Worm (Caenorhabditis elegans) whole organism, mixed stage, embryonic: Measurements from ENCODE around the gene rgs-6.

Source experiments
- M03D4.4 ChIP-seq: sonication (generic microtip); optimal IDR thresholded peaks from 2 replicates; lab custom pipeline; 2017; ENCODE audit warnings: mild to moderate bottlenecking, missing genetic modification characterization, missing compliant biosample characterization
- bed-3 ChIP-seq: fragments of 200-800 bp; sonication (Bioruptor generic); optimal IDR thresholded peaks from 3 replicates; lab custom pipeline; 2018; ENCODE audit warnings: mild to moderate bottlenecking, missing genetic modification characterization, moderate library complexity, missing compliant biosample characterization
- ceh-39 ChIP-seq: fragments of 150-350 bp; optimal IDR thresholded peaks from 2 replicates; lab custom pipeline; 2014; ENCODE audit warnings: missing biosample characterization, missing genetic modification characterization
- ceh-43 ChIP-seq: fragments of 200-800 bp; sonication (Bioruptor generic); optimal IDR thresholded peaks from 2 replicates; lab custom pipeline; 2018; ENCODE audit warnings: mild to moderate bottlenecking, missing genetic modification characterization, moderate library complexity, missing compliant biosample characterization
- ceh-83 ChIP-seq: fragments of 200-800 bp; sonication (Bioruptor generic); optimal IDR thresholded peaks from 2 replicates; lab custom pipeline; 2018; ENCODE audit warnings: mild to moderate bottlenecking, missing genetic modification characterization, missing compliant biosample characterization
- cnd-1 ChIP-seq: fragments of 200-800 bp; sonication (Bioruptor generic); optimal IDR thresholded peaks from 2 replicates; lab custom pipeline; 2018; ENCODE audit warnings: mild to moderate bottlenecking, missing genetic modification characterization, missing compliant biosample characterization
- drap-1 ChIP-seq: fragments of 200-800 bp; sonication (Bioruptor generic); optimal IDR thresholded peaks from 3 replicates; lab custom pipeline; 2018; ENCODE audit warnings: mild to moderate bottlenecking, missing genetic modification characterization, missing compliant biosample characterization
- elt-1 ChIP-seq: sonication (generic microtip); optimal IDR thresholded peaks from 2 replicates; lab custom pipeline; 2017; ENCODE audit warnings: missing genetic modification characterization, mild to moderate bottlenecking, missing compliant biosample characterization, antibody characterized with exemption, moderate library complexity, borderline replicate concordance; ENCODE audit not compliant: insufficient read depth
- elt-3 ChIP-seq: fragments of 150-350 bp; optimal IDR thresholded peaks from 2 replicates; lab custom pipeline; 2014; ENCODE audit warnings: missing biosample characterization, missing genetic modification characterization
- flh-1 ChIP-seq: fragments of 200-800 bp; sonication (Bioruptor generic); optimal IDR thresholded peaks from 2 replicates; lab custom pipeline; 2018; ENCODE audit warnings: mild to moderate bottlenecking, missing genetic modification characterization, moderate library complexity, missing compliant biosample characterization
- ham-2 ChIP-seq: fragments of 200-800 bp; sonication (Bioruptor generic); optimal IDR thresholded peaks from 2 replicates; lab custom pipeline; 2018; ENCODE audit warnings: mild to moderate bottlenecking, missing genetic modification characterization, missing compliant biosample characterization
- hlh-1 ChIP-seq: fragments of 150-350 bp; optimal IDR thresholded peaks from 2 replicates; lab custom pipeline; 2014; ENCODE audit warnings: missing biosample characterization, missing genetic modification reagents, missing genetic modification characterization
- lin-13 ChIP-seq: fragments of 150-350 bp; optimal IDR thresholded peaks from 2 replicates; lab custom pipeline; 2014; ENCODE audit warnings: missing biosample characterization, missing genetic modification characterization
- lin-32 ChIP-seq: fragments of 200-800 bp; sonication (Bioruptor generic); optimal IDR thresholded peaks from 2 replicates; lab custom pipeline; 2018; ENCODE audit warnings: mild to moderate bottlenecking, missing genetic modification characterization, missing compliant biosample characterization
- lsy-2 ChIP-seq: fragments of 150-350 bp; optimal IDR thresholded peaks from 2 replicates; lab custom pipeline; 2014; ENCODE audit warnings: missing biosample characterization, missing genetic modification characterization
- mab-5 ChIP-seq: fragments of 150-350 bp; optimal IDR thresholded peaks from 2 replicates; lab custom pipeline; 2014; ENCODE audit warnings: missing biosample characterization, missing genetic modification characterization
- mep-1 ChIP-seq: fragments of 150-350 bp; optimal IDR thresholded peaks from 2 replicates; lab custom pipeline; 2017; ENCODE audit warnings: missing biosample characterization, missing genetic modification reagents, missing genetic modification characterization, inconsistent platforms
- mls-2 ChIP-seq: sonication (generic microtip); optimal IDR thresholded peaks from 2 replicates; lab custom pipeline; 2016; ENCODE audit warnings: mild to moderate bottlenecking, missing genetic modification characterization, moderate library complexity, missing compliant biosample characterization
- nhr-12 ChIP-seq: fragments of 150-350 bp; optimal IDR thresholded peaks from 2 replicates; lab custom pipeline; 2014; ENCODE audit warnings: missing biosample characterization, missing genetic modification characterization
- nhr-2 ChIP-seq: fragments of 150-350 bp; optimal IDR thresholded peaks from 2 replicates; lab custom pipeline; 2014; ENCODE audit warnings: missing biosample characterization, missing genetic modification characterization
- nhr-237 ChIP-seq: fragments of 150-350 bp; optimal IDR thresholded peaks from 2 replicates; lab custom pipeline; 2014; ENCODE audit warnings: missing biosample characterization, missing genetic modification characterization
- nhr-28 ChIP-seq: fragments of 150-350 bp; optimal IDR thresholded peaks from 2 replicates; lab custom pipeline; 2014; ENCODE audit warnings: missing biosample characterization, missing genetic modification characterization
- nhr-76 ChIP-seq: sonication (generic microtip); optimal IDR thresholded peaks from 2 replicates; lab custom pipeline; 2017; ENCODE audit warnings: missing biosample characterization, missing genetic modification characterization
- pha-4 ChIP-seq: fragments of 150-350 bp; optimal IDR thresholded peaks from 2 replicates; lab custom pipeline; 2018; ENCODE audit warnings: missing biosample characterization, missing genetic modification reagents, missing genetic modification characterization
- sem-2 ChIP-seq: fragments of 200-800 bp; sonication (Bioruptor generic); optimal IDR thresholded peaks from 2 replicates; lab custom pipeline; 2018; ENCODE audit warnings: mild to moderate bottlenecking, missing genetic modification characterization, missing compliant biosample characterization
- snpc-4 ChIP-seq: fragments of 150-350 bp; optimal IDR thresholded peaks from 2 replicates; lab custom pipeline; 2014; ENCODE audit warnings: missing biosample characterization, missing genetic modification characterization
- sptf-1 ChIP-seq: sonication (generic microtip); optimal IDR thresholded peaks from 2 replicates; lab custom pipeline; 2017; ENCODE audit warnings: mild to moderate bottlenecking, missing genetic modification characterization, moderate library complexity, missing compliant biosample characterization
- tbx-8 ChIP-seq: fragments of 200-800 bp; sonication (Bioruptor generic); optimal IDR thresholded peaks from 2 replicates; lab custom pipeline; 2018; ENCODE audit warnings: mild to moderate bottlenecking, missing genetic modification characterization, moderate library complexity, missing compliant biosample characterization
- unc-120 ChIP-seq: sonication (generic microtip); optimal IDR thresholded peaks from 2 replicates; lab custom pipeline; 2017; ENCODE audit warnings: missing genetic modification characterization, missing compliant biosample characterization; ENCODE audit not compliant: poor library complexity, severe bottlenecking
- unc-39 ChIP-seq: fragments of 150-350 bp; optimal IDR thresholded peaks from 2 replicates; lab custom pipeline; 2014; ENCODE audit warnings: missing biosample characterization, missing genetic modification characterization
- unc-62 ChIP-seq: fragments of 150-350 bp; optimal IDR thresholded peaks from 2 replicates; lab custom pipeline; 2014; ENCODE audit warnings: missing biosample characterization, missing genetic modification reagents, missing genetic modification characterization
- zip-8 ChIP-seq: fragments of 150-350 bp; optimal IDR thresholded peaks from 2 replicates; lab custom pipeline; 2014; ENCODE audit warnings: missing biosample characterization, missing genetic modification characterization
- ztf-11 ChIP-seq: fragments of 150-350 bp; optimal IDR thresholded peaks from 2 replicates; lab custom pipeline; 2014; ENCODE audit warnings: missing biosample characterization, missing genetic modification characterization

Gene rgs-6

DNA sequence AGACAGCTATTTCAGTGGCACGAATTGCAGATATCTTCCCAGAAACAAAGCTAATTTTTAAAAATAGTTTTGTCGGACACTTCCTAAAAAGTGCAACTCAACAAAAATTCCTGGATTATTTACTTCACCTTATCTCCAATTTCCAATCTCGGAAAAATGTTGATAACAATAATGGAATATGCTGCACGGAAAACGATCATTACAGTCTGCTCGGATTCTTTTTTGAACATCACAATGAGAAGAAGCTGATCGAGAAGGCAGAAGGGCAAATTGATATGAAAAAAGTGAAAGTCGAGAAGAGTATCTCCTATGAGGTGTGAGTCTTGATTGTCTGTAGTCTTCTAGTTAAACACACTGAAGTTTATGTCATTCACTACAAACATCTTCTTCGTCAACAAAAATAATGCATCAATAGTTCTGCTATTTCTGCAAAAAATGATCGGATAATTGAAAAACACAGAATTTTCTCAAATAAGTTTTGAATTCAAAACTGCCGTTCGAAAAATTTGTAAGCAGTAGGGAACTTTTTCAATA is 17.7 kb downstream of the rgs-6 start:
- TF ChIP-seq unc-39 (tag; lab: Kevin White, UChicago): no peak
- no peak for TF ChIP-seq nhr-237

DNA sequence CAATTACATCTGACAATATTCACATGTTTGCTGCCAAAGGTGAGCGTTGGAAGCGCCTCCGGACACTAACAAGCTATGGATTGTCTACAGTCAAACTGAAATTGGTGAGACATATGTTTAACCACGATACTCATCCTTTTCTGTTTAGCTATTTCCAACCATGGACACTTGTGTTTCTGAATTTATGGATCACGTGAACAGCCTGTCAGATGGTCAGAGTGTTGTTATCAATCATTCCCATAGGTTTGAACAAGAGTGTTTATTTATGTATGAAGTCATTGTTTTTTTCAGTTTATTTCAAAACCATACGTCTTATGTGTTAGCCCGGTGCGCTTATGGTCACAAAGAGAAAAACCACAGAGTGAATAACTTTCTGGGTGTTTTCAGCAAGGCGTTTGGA is 18.2 kb downstream of the rgs-6 start:
- no peak for TF ChIP-seq ztf-11 (tag; lab: Kevin White, UChicago)
- TF ChIP-seq sem-2 (GFP tag; lab: Kevin White, UChicago): no peak
- TF ChIP-seq lsy-2 (tag; lab: Kevin White, UChicago): no peak
- TF ChIP-seq bed-3: no peak
- no peak for TF ChIP-seq sptf-1 (tag; lab: Kevin White, UChicago)
- no peak for TF ChIP-seq elt-1 (tag; lab: Kevin White, UChicago)
- TF ChIP-seq tbx-8: no peak

DNA sequence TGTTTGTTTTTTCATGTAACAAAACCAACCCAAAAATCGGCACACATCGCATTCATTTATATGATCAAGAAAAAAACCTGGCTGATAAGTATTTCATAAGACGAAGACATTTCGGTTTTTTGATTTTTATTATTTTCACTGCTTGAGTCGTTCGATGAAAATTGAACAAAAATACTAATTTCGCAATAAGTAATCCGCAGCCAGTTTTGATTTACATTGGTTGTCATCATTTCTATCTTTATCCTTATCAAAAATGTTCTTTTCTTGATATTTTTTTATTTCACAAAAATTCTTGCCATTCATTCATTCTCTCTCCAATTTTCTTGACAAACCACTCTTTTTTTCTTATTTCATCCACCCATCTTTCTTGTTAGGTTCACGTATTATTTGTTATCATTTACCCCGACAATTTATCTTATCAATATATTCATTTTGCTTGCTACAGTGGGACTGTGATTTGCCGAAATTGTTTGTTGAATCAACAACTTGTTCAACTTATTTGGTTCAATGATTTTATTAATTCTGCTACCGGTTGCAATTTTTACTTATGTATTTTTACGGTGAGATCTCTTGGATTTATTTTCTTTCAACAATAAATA is 19.4 kb downstream of the rgs-6 start, which contains the start of gene cyp-43A1:
TSS of gene cyp-43A1 (plus strand) at position 446 of the 599 bp plus-strand sequence.
- no peak for TF ChIP-seq unc-62 (GFP tag; lab: Kevin White, UChicago)
- TF ChIP-seq ham-2 (GFP tag; lab: Kevin White, UChicago): no peak
- no peak for TF ChIP-seq M03D4.4
- no peak for TF ChIP-seq zip-8 (tag; lab: Kevin White, UChicago)
- TF ChIP-seq nhr-237: no peak
- no peak for TF ChIP-seq lin-13 (tag; lab: Kevin White, UChicago)
- TF ChIP-seq sem-2 (GFP tag; lab: Kevin White, UChicago): no peak
- no peak for TF ChIP-seq mls-2 (tag; lab: Kevin White, UChicago)
- TF ChIP-seq elt-1 (tag; lab: Kevin White, UChicago): no peak

DNA sequence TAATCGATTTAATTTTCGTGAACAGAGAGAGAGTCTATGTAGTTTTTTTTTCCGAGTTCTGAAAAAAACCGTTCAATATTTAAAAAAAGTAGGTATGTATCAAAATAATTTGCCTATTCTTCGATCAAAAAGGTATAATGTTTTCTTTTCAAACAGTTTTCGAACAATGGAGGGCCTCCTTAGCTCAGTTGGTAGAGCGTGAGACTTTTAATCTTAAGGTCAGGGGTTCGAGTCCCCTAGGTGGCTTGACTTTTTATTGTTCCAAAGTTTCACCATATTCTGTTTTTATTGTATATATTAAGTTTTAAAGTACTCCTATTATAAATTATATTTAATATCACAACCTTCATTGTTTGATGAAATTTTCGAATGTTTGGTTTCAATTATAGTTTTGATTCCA is 20.1 kb downstream of the rgs-6 start:
- TF ChIP-seq hlh-1: no peak

DNA sequence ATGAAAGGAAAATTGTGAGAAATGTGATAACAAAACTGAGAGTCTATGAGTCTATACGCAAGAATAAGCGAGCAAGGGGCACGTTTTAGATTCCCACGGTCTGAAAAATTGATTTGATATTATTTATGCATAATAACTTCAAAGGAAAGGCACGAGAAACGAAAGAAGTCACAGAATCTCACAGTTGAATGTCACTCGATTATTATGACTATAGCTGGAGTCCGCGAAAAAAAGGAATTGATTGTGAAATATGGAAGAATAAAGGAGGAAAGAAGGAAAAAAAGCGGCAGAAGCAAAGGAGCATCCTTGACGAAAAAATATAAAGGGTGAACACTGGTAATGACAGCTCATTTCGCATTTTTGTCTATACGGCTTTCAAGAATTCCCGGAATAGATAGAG is 22.9 kb downstream of the rgs-6 start, which contains the start of gene cat-1:
TSS of gene cat-1 (minus strand) at position 101 of the 400 bp plus-strand sequence.
- no peak for TF ChIP-seq nhr-237
- TF ChIP-seq flh-1: no peak
- no peak for TF ChIP-seq unc-39 (tag; lab: Kevin White, UChicago)
- no peak for TF ChIP-seq ztf-11 (tag; lab: Kevin White, UChicago)
- TF ChIP-seq mep-1: no peak
- no peak for TF ChIP-seq lin-13 (tag; lab: Kevin White, UChicago)
- no peak for TF ChIP-seq ceh-43 (GFP tag; lab: Kevin White, UChicago)
- no peak for TF ChIP-seq nhr-28 (tag; lab: Kevin White, UChicago)
- no peak for TF ChIP-seq nhr-76 (tag; lab: Kevin White, UChicago)
- no peak for TF ChIP-seq nhr-12 (tag; lab: Kevin White, UChicago)
- no peak for TF ChIP-seq sptf-1 (tag; lab: Kevin White, UChicago)
- TF ChIP-seq elt-3: no peak
- TF ChIP-seq ham-2 (GFP tag; lab: Kevin White, UChicago): no peak
- TF ChIP-seq nhr-2 (tag; lab: Kevin White, UChicago): no peak
- TF ChIP-seq cnd-1 (tag; lab: Kevin White, UChicago): no peak
- TF ChIP-seq drap-1 (GFP tag; lab: Kevin White, UChicago): no peak
- no peak for TF ChIP-seq sem-2 (GFP tag; lab: Kevin White, UChicago)
- TF ChIP-seq mls-2 (tag; lab: Kevin White, UChicago): no peak
- TF ChIP-seq zip-8 (tag; lab: Kevin White, UChicago): no peak

DNA sequence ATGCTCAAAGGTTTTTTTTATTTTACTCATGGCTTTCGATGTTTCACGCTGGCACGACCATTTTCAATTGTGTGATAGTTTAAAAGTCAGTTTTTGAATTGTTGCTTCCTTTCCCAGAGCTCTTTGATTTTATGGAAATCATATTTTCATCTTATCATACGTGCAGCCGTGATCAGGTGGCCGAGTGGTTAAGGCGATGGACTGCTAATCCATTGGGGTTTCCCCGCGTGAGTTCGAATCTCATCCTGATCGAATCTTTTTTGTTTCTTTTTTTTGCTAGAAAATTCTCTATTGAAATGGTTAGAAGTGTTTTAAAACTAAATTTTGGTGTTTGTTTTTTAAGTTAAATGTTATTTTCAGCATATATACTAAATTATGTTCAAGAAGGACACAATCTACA is 24.4 kb downstream of the rgs-6 start:
- TF ChIP-seq tbx-8 (no peak), cnd-1 (tag; lab: Kevin White, UChicago) (no peak), unc-120 (tag; lab: Kevin White, UChicago) (no peak), nhr-237 (no peak), elt-3 (no peak), ham-2 (GFP tag; lab: Kevin White, UChicago) (no peak), mab-5 (tag; lab: Kevin White, UChicago) (no peak), hlh-1 (no peak), ceh-83 (GFP tag; lab: Kevin White, UChicago) (no peak), pha-4 (no peak), ceh-39 (tag; lab: Kevin White, UChicago) (no peak), sptf-1 (tag; lab: Kevin White, UChicago) (no peak), snpc-4 (tag; lab: Kevin White, UChicago) (no peak), lin-32 (GFP tag; lab: Kevin White, UChicago) (no peak), bed-3 (no peak), ceh-43 (GFP tag; lab: Kevin White, UChicago) (no peak), nhr-2 (tag; lab: Kevin White, UChicago) (no peak), nhr-76 (tag; lab: Kevin White, UChicago) (no peak), mls-2 (tag; lab: Kevin White, UChicago) (no peak), M03D4.4 (no peak)
